Worm (Caenorhabditis elegans) whole organism, L3 larva: Measurements from ENCODE around the gene egl-26.

ENCODE experiments used
- aly-2 ChIP-seq: fragments of 150-350 bp; optimal IDR thresholded peaks from 2 replicates; lab custom pipeline; 2014; ENCODE audit warnings: missing biosample characterization, missing genetic modification characterization
- egl-5 ChIP-seq: fragments of 150-350 bp; optimal IDR thresholded peaks from 2 replicates; lab custom pipeline; 2017; ENCODE audit warnings: missing biosample characterization, missing genetic modification reagents, missing genetic modification characterization, inconsistent platforms
- fkh-10 ChIP-seq: sonication (generic microtip); optimal IDR thresholded peaks from 2 replicates; lab custom pipeline; 2017; ENCODE audit warnings: missing biosample characterization, missing genetic modification reagents, missing genetic modification characterization
- fos-1 ChIP-seq: fragments of 150-350 bp; optimal IDR thresholded peaks from 2 replicates; lab custom pipeline; 2014; ENCODE audit warnings: missing biosample characterization, missing genetic modification characterization
- lin-39 ChIP-seq: fragments of 150-350 bp; optimal IDR thresholded peaks from 2 replicates; lab custom pipeline; 2018; ENCODE audit warnings: missing biosample characterization, missing genetic modification reagents, missing genetic modification characterization
- mdl-1 ChIP-seq: fragments of 150-350 bp; optimal IDR thresholded peaks from 2 replicates; lab custom pipeline; 2014; ENCODE audit warnings: missing biosample characterization, missing genetic modification characterization
- nhr-23 ChIP-seq: fragments of 150-350 bp; optimal IDR thresholded peaks from 2 replicates; lab custom pipeline; 2014; ENCODE audit warnings: missing biosample characterization, missing genetic modification reagents, missing genetic modification characterization
- nhr-237 ChIP-seq: fragments of 150-350 bp; optimal IDR thresholded peaks from 2 replicates; lab custom pipeline; 2014; ENCODE audit warnings: missing biosample characterization, missing genetic modification characterization
- nhr-76 ChIP-seq: fragments of 150-350 bp; sonication (generic microtip); optimal IDR thresholded peaks from 5 replicates; lab custom pipeline; 2014; ENCODE audit warnings: missing biosample characterization, missing genetic modification characterization
- nhr-77 ChIP-seq: fragments of 150-350 bp; optimal IDR thresholded peaks from 2 replicates; lab custom pipeline; 2014; ENCODE audit warnings: missing biosample characterization, missing genetic modification characterization
- snpc-4 ChIP-seq: fragments of 150-350 bp; optimal IDR thresholded peaks from 2 replicates; lab custom pipeline; 2014; ENCODE audit warnings: missing biosample characterization, missing genetic modification characterization
- unc-62 ChIP-seq: fragments of 150-350 bp; sonication (generic microtip); optimal IDR thresholded peaks from 4 replicates; lab custom pipeline; 2014; ENCODE audit warnings: missing biosample characterization, missing genetic modification reagents, missing genetic modification characterization
- ztf-4 ChIP-seq: fragments of 150-350 bp; optimal IDR thresholded peaks from 2 replicates; lab custom pipeline; 2014; ENCODE audit warnings: missing biosample characterization, missing genetic modification characterization

ce11 chrII:41914-42313 lies 27.5 kb upstream of the egl-26 start, which contains the start of gene F23F1.10:
- no peak for TF ChIP-seq mdl-1
- no peak for TF ChIP-seq nhr-76 (tag; lab: Kevin White, UChicago)
- no peak for TF ChIP-seq ztf-4
- no peak for TF ChIP-seq snpc-4 (tag; lab: Kevin White, UChicago)
- no peak for TF ChIP-seq fkh-10 (GFP tag; lab: Kevin White, UChicago)
- TF ChIP-seq nhr-237 (tag; lab: Kevin White, UChicago) = no peak
- TF ChIP-seq egl-5 (tag; lab: Kevin White, UChicago) = no peak
- TF ChIP-seq nhr-23 (tag; lab: Kevin White, UChicago) = no peak
- no peak for TF ChIP-seq fos-1 (tag; lab: Kevin White, UChicago)
- TF ChIP-seq unc-62 = no peak
- TF ChIP-seq lin-39 (tag; lab: Kevin White, UChicago) = no peak
- TF ChIP-seq nhr-77 (tag; lab: Kevin White, UChicago) = no peak
- TF ChIP-seq aly-2 (tag; lab: Kevin White, UChicago) = no peak
